Fruit fly (Drosophila melanogaster): Measurements from ENCODE around the gene CG46440.

- no peak for TF ChIP-seq CTCF (optimal IDR thresholded peaks at IDR 0.05)
- TF ChIP-seq CG8478 (optimal IDR thresholded peaks at IDR 0.05), result no peak
These were observed 39.8 kb downstream of the CG46440 start for dm6 chrX:15817823-15818222.
